Fruit fly (Drosophila melanogaster) whole organism, pupa: ENCODE measurements around the gene CG34043.

Experiments used
- CG10348 ChIP-seq: fragments of 200-800 bp; sonication (Bioruptor generic); IDR thresholded peaks from 2 replicates; pipeline ENCODE4 v1.3.6; 2022; ENCODE audit warnings: missing biosample characterization, missing genetic modification characterization
- CG17806 ChIP-seq: fragments of 200-800 bp; sonication (Bioruptor generic); optimal IDR thresholded peaks from 2 replicates; lab custom pipeline; 2018; ENCODE audit warnings: missing biosample characterization, mild to moderate bottlenecking, missing genetic modification characterization, moderate library complexity
- CG8159 ChIP-seq: fragments of 200-800 bp; sonication (Bioruptor generic); optimal IDR thresholded peaks from 3 replicates; lab custom pipeline; 2018; ENCODE audit warnings: missing biosample characterization, mild to moderate bottlenecking, missing genetic modification characterization, moderate library complexity
- CG8301 ChIP-seq: fragments of 200-800 bp; sonication (Bioruptor generic); optimal IDR thresholded peaks from 2 replicates; lab custom pipeline; 2018; ENCODE audit warnings: missing biosample characterization, mild to moderate bottlenecking, missing genetic modification characterization
- EcR ChIP-seq: fragments of 200-800 bp; sonication (Bioruptor generic); optimal IDR thresholded peaks from 3 replicates; lab custom pipeline; 2019; ENCODE audit warnings: missing biosample characterization, missing genetic modification characterization, mild to moderate bottlenecking, moderate library complexity, missing genetic modification reagents
- fd96Ca ChIP-seq: fragments of 200-800 bp; sonication (Bioruptor generic); IDR thresholded peaks from 3 replicates; pipeline ENCODE4 v1.3.6; 2022; ENCODE audit warnings: missing biosample characterization, missing genetic modification characterization

DNA sequence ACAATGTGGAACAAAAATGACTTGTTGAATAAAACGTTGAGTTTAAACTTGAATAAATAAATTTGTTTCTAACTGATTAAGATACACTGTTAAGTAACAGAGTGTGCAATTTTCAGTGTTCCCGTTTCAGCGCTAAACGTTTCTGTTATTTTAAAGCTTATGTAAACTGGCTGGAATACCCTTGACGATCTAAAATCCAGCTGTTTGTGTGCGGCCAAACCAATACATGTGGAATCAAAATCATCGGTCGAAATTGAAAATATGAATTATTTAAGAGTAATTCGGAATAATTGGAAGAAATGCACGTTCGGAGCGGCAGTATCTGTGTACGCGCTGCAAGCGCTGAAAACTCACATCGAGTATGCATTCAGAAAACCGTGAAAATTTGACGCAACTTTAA, 10.8 kb downstream of the CG34043 start, which contains the start of gene Mulk:
- TF ChIP-seq CG8159 (tag; lab: Kevin White, UChicago) (no peak), EcR (GFP tag; lab: Kevin White, UChicago) (no peak), fd96Ca (GFP tag; lab: Robert Waterston, UW) (no peak), CG17806 (tag; lab: Kevin White, UChicago) (no peak), CG10348 (no peak), CG8301 (tag; lab: Kevin White, UChicago) (no peak)
